Fruit fly (Drosophila melanogaster) whole organism, prepupa: ENCODE data around the gene Vajk2.

ENCODE experiments used
- Blimp-1 ChIP-seq: fragments of 200-800 bp; sonication (Bioruptor generic); optimal IDR thresholded peaks from 3 replicates; lab custom pipeline; 2017; ENCODE audit warnings: missing biosample characterization, missing genetic modification characterization, mild to moderate bottlenecking, moderate library complexity, missing genetic modification reagents
- CG11902 ChIP-seq: fragments of 200-800 bp; sonication (Bioruptor generic); optimal IDR thresholded peaks from 3 replicates; lab custom pipeline; 2016; ENCODE audit warnings: missing biosample characterization, missing genetic modification characterization
- CG3032 ChIP-seq: fragments of 200-800 bp; optimal IDR thresholded peaks from 2 replicates; lab custom pipeline; 2019; ENCODE audit warnings: missing biosample characterization, mild to moderate bottlenecking, missing genetic modification characterization, moderate library complexity
- CG3919 ChIP-seq: fragments of 200-800 bp; sonication (Bioruptor generic); optimal IDR thresholded peaks from 3 replicates; lab custom pipeline; 2016; ENCODE audit warnings: missing biosample characterization, missing genetic modification characterization
- CG6163 ChIP-seq: fragments of 200-800 bp; sonication (Bioruptor generic); IDR thresholded peaks from 3 replicates; pipeline ENCODE4 v1.3.6; 2022; ENCODE audit warnings: missing biosample characterization, missing genetic modification characterization
- Eip93F ChIP-seq: fragments of 200-800 bp; sonication (Bioruptor generic); optimal IDR thresholded peaks from 2 replicates; lab custom pipeline; 2016; ENCODE audit warnings: missing biosample characterization, mild to moderate bottlenecking, missing genetic modification characterization
- Hr38 ChIP-seq: sonication (Bioruptor generic); optimal IDR thresholded peaks from 2 replicates; lab custom pipeline; 2016; ENCODE audit warnings: missing biosample characterization, missing genetic modification characterization
- OdsH ChIP-seq: fragments of 200-800 bp; sonication (Bioruptor generic); optimal IDR thresholded peaks from 3 replicates; lab custom pipeline; 2016; ENCODE audit warnings: missing biosample characterization, missing genetic modification characterization
- Sox14 ChIP-seq: fragments of 200-800 bp; sonication (Bioruptor generic); optimal IDR thresholded peaks from 3 replicates; lab custom pipeline; 2016; ENCODE audit warnings: missing biosample characterization, missing genetic modification characterization
- net ChIP-seq: fragments of 200-800 bp; sonication (Bioruptor generic); optimal IDR thresholded peaks from 3 replicates; lab custom pipeline; 2016; ENCODE audit warnings: missing biosample characterization, missing genetic modification characterization

dm6 chr2L:13957239-13957638, 22.7 kb upstream of the Vajk2 start, which contains the start of gene NimA:
- no peak for TF ChIP-seq CG11902
- TF ChIP-seq Blimp-1: no peak
- TF ChIP-seq Eip93F (GFP tag; lab: Kevin White, UChicago): no peak
- no peak for TF ChIP-seq net (GFP tag; lab: Kevin White, UChicago)
- TF ChIP-seq Hr38 (GFP tag; lab: Kevin White, UChicago): no peak
- no peak for TF ChIP-seq Sox14 (GFP tag; lab: Kevin White, UChicago)
- TF ChIP-seq CG6163 (GFP tag; lab: Robert Waterston, UW): no peak
- TF ChIP-seq CG3032 (tag; lab: Kevin White, UChicago): no peak
- no peak for TF ChIP-seq CG3919 (GFP tag; lab: Kevin White, UChicago)
- TF ChIP-seq OdsH: no peak
